Worm (Caenorhabditis elegans) whole organism, mixed stage, embryonic: ENCODE results near the gene smg-3.

Experiments
- M03D4.4 ChIP-seq: sonication (generic microtip); optimal IDR thresholded peaks from 2 replicates; lab custom pipeline; 2017; ENCODE audit warnings: mild to moderate bottlenecking, missing genetic modification characterization, missing compliant biosample characterization
- bed-3 ChIP-seq: fragments of 200-800 bp; sonication (Bioruptor generic); optimal IDR thresholded peaks from 3 replicates; lab custom pipeline; 2018; ENCODE audit warnings: mild to moderate bottlenecking, missing genetic modification characterization, moderate library complexity, missing compliant biosample characterization
- blmp-1 ChIP-seq: fragments of 150-350 bp; optimal IDR thresholded peaks from 2 replicates; lab custom pipeline; 2014; ENCODE audit warnings: missing biosample characterization, missing genetic modification characterization
- ceh-39 ChIP-seq: fragments of 150-350 bp; optimal IDR thresholded peaks from 2 replicates; lab custom pipeline; 2014; ENCODE audit warnings: missing biosample characterization, missing genetic modification characterization
- ceh-43 ChIP-seq: fragments of 200-800 bp; sonication (Bioruptor generic); optimal IDR thresholded peaks from 2 replicates; lab custom pipeline; 2018; ENCODE audit warnings: mild to moderate bottlenecking, missing genetic modification characterization, moderate library complexity, missing compliant biosample characterization
- ceh-83 ChIP-seq: fragments of 200-800 bp; sonication (Bioruptor generic); optimal IDR thresholded peaks from 2 replicates; lab custom pipeline; 2018; ENCODE audit warnings: mild to moderate bottlenecking, missing genetic modification characterization, missing compliant biosample characterization
- ces-1 ChIP-seq: fragments of 150-350 bp; optimal IDR thresholded peaks from 2 replicates; lab custom pipeline; 2014; ENCODE audit warnings: missing biosample characterization, missing genetic modification reagents, missing genetic modification characterization
- cnd-1 ChIP-seq: fragments of 200-800 bp; sonication (Bioruptor generic); optimal IDR thresholded peaks from 2 replicates; lab custom pipeline; 2018; ENCODE audit warnings: mild to moderate bottlenecking, missing genetic modification characterization, missing compliant biosample characterization
- drap-1 ChIP-seq: fragments of 200-800 bp; sonication (Bioruptor generic); optimal IDR thresholded peaks from 3 replicates; lab custom pipeline; 2018; ENCODE audit warnings: mild to moderate bottlenecking, missing genetic modification characterization, missing compliant biosample characterization
- elt-1 ChIP-seq: sonication (generic microtip); optimal IDR thresholded peaks from 2 replicates; lab custom pipeline; 2017; ENCODE audit warnings: missing genetic modification characterization, mild to moderate bottlenecking, missing compliant biosample characterization, antibody characterized with exemption, moderate library complexity, borderline replicate concordance; ENCODE audit not compliant: insufficient read depth
- elt-3 ChIP-seq: fragments of 150-350 bp; optimal IDR thresholded peaks from 2 replicates; lab custom pipeline; 2014; ENCODE audit warnings: missing biosample characterization, missing genetic modification characterization
- ham-2 ChIP-seq: fragments of 200-800 bp; sonication (Bioruptor generic); optimal IDR thresholded peaks from 2 replicates; lab custom pipeline; 2018; ENCODE audit warnings: mild to moderate bottlenecking, missing genetic modification characterization, missing compliant biosample characterization
- hlh-1 ChIP-seq: fragments of 150-350 bp; optimal IDR thresholded peaks from 2 replicates; lab custom pipeline; 2014; ENCODE audit warnings: missing biosample characterization, missing genetic modification reagents, missing genetic modification characterization
- lin-13 ChIP-seq: fragments of 150-350 bp; optimal IDR thresholded peaks from 2 replicates; lab custom pipeline; 2014; ENCODE audit warnings: missing biosample characterization, missing genetic modification characterization
- lin-32 ChIP-seq: fragments of 200-800 bp; sonication (Bioruptor generic); optimal IDR thresholded peaks from 2 replicates; lab custom pipeline; 2018; ENCODE audit warnings: mild to moderate bottlenecking, missing genetic modification characterization, missing compliant biosample characterization
- lsy-2 ChIP-seq: fragments of 150-350 bp; optimal IDR thresholded peaks from 2 replicates; lab custom pipeline; 2014; ENCODE audit warnings: missing biosample characterization, missing genetic modification characterization
- mab-5 ChIP-seq: fragments of 150-350 bp; optimal IDR thresholded peaks from 2 replicates; lab custom pipeline; 2014; ENCODE audit warnings: missing biosample characterization, missing genetic modification characterization
- mep-1 ChIP-seq: fragments of 150-350 bp; optimal IDR thresholded peaks from 2 replicates; lab custom pipeline; 2017; ENCODE audit warnings: missing biosample characterization, missing genetic modification reagents, missing genetic modification characterization, inconsistent platforms
- mls-2 ChIP-seq: sonication (generic microtip); optimal IDR thresholded peaks from 2 replicates; lab custom pipeline; 2016; ENCODE audit warnings: mild to moderate bottlenecking, missing genetic modification characterization, moderate library complexity, missing compliant biosample characterization
- nhr-2 ChIP-seq: fragments of 150-350 bp; optimal IDR thresholded peaks from 2 replicates; lab custom pipeline; 2014; ENCODE audit warnings: missing biosample characterization, missing genetic modification characterization
- nhr-237 ChIP-seq: fragments of 150-350 bp; optimal IDR thresholded peaks from 2 replicates; lab custom pipeline; 2014; ENCODE audit warnings: missing biosample characterization, missing genetic modification characterization
- nhr-76 ChIP-seq: sonication (generic microtip); optimal IDR thresholded peaks from 2 replicates; lab custom pipeline; 2017; ENCODE audit warnings: missing biosample characterization, missing genetic modification characterization
- sem-2 ChIP-seq: fragments of 200-800 bp; sonication (Bioruptor generic); optimal IDR thresholded peaks from 2 replicates; lab custom pipeline; 2018; ENCODE audit warnings: mild to moderate bottlenecking, missing genetic modification characterization, missing compliant biosample characterization
- tbx-8 ChIP-seq: fragments of 200-800 bp; sonication (Bioruptor generic); optimal IDR thresholded peaks from 2 replicates; lab custom pipeline; 2018; ENCODE audit warnings: mild to moderate bottlenecking, missing genetic modification characterization, moderate library complexity, missing compliant biosample characterization
- unc-120 ChIP-seq: sonication (generic microtip); optimal IDR thresholded peaks from 2 replicates; lab custom pipeline; 2017; ENCODE audit warnings: missing genetic modification characterization, missing compliant biosample characterization; ENCODE audit not compliant: poor library complexity, severe bottlenecking
- unc-39 ChIP-seq: fragments of 150-350 bp; optimal IDR thresholded peaks from 2 replicates; lab custom pipeline; 2014; ENCODE audit warnings: missing biosample characterization, missing genetic modification characterization
- unc-62 ChIP-seq: fragments of 150-350 bp; optimal IDR thresholded peaks from 2 replicates; lab custom pipeline; 2014; ENCODE audit warnings: missing biosample characterization, missing genetic modification reagents, missing genetic modification characterization
- zip-8 ChIP-seq: fragments of 150-350 bp; optimal IDR thresholded peaks from 2 replicates; lab custom pipeline; 2014; ENCODE audit warnings: missing biosample characterization, missing genetic modification characterization
- ztf-11 ChIP-seq: fragments of 150-350 bp; optimal IDR thresholded peaks from 2 replicates; lab custom pipeline; 2014; ENCODE audit warnings: missing biosample characterization, missing genetic modification characterization

Gene smg-3

DNA sequence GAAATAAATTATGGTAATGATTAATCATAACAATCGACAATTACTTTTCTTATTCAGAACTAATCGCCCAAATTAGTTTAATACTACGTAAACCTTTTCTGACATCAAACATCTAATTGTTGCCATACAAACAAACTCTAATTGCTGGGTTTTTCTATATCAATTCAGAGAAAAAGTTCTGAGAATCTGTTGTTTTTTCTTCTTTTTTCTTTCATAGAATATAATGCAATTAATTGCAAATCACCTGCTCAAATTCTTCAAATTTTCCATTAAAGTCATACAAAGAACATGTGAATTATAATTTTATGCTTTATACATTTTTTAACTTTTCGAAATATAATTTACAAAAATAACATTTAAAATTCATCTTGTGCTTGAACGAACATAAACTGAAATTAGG, 30.5 kb upstream of the smg-3 start:
- TF ChIP-seq unc-39 (no peak), elt-1 (tag; lab: Kevin White, UChicago) (no peak), nhr-76 (tag; lab: Kevin White, UChicago) (no peak), blmp-1 (no peak), elt-3 (tag; lab: Kevin White, UChicago) (no peak), ceh-39 (tag; lab: Kevin White, UChicago) (no peak), mab-5 (no peak), lsy-2 (no peak), M03D4.4 (tag; lab: Kevin White, UChicago) (no peak)

DNA sequence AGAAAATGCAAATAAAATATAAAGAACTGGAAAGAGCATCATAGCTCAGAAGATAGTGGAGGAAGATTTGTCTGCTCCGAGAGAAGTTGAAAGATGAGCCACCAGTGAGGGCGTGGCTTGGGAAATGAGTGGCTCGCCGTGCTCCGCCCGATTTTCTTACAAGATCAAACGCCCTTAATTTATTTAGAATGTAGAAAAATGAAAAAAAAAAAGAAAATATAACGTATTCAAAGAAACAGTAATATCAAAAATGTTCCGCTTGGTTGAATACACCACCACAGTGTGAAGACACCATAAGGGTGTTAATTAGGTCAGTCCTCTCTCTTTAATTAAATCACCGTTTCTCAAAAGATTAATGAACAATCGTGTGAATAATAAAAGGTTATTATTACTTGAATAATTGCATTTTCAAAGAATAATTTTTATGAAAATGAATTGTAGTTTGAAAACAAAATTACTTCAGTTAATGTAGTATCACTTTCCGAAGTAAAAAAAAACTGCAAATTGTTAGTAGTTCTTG, 29.6 kb upstream of the smg-3 start, which contains the start of gene sfrp-1:
sfrp-1 (minus strand) TSS at position 51 of the 520 bp plus-strand sequence.
- peak; percentile 79 for TF ChIP-seq ces-1 (GFP tag; lab: Kevin White, UChicago)
- TF ChIP-seq mls-2 = no peak
- no peak for TF ChIP-seq nhr-2 (tag; lab: Kevin White, UChicago)
- no peak for TF ChIP-seq mep-1 (tag; lab: Kevin White, UChicago)
- no peak for TF ChIP-seq sem-2 (GFP tag; lab: Kevin White, UChicago)

DNA sequence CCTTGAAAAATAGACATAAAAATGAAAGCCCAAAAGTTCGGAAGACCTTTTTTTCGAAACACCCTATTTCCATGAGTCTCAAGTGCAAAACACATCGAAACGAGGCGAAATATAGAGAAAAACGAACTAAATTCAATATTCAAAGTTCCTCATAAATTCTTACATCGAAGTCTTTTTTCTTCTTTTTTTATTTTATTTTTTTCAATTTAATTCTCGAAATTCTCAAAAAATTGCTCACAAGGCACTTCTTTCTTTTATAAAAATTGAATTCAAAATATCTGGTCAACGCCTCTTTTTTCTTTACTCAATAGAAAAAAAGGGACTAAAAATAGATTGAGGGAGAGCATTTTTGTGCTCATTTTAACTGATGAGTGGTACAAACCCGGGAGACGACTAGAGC, 22.3 kb upstream of the smg-3 start:
- TF ChIP-seq zip-8 (tag; lab: Kevin White, UChicago) (no peak), sem-2 (GFP tag; lab: Kevin White, UChicago) (no peak), ceh-83 (GFP tag; lab: Kevin White, UChicago) (no peak), tbx-8 (GFP tag; lab: Kevin White, UChicago) (no peak), M03D4.4 (tag; lab: Kevin White, UChicago) (no peak)
- TF ChIP-seq, all 35 proteins: peak for 0

DNA sequence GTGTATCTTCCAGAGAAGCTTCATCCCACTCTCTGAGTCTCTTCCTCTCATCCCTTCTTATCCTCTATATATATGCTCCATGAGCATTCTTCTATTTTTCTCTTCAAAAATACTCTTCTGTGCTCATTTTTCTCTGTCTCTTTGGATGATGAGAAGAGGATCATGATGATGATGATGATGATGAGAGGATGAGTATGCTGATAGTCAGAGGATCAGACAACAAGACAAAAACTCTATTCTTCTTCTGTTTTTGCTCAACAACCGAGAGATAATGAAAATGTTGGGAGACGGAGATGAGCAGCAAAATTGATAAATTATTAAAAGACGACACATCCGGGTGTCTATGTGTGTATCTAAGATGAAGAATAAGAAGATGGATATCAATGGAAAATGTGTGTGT, 20.4 kb upstream of the smg-3 start:
- TF ChIP-seq unc-120 (tag; lab: Kevin White, UChicago) = peak; percentile 90
- TF ChIP-seq unc-62 (GFP tag; lab: Kevin White, UChicago) = peak; percentile 82
- peak; percentile 29 for TF ChIP-seq ces-1 (GFP tag; lab: Kevin White, UChicago)
- TF ChIP-seq unc-39 = no peak

DNA sequence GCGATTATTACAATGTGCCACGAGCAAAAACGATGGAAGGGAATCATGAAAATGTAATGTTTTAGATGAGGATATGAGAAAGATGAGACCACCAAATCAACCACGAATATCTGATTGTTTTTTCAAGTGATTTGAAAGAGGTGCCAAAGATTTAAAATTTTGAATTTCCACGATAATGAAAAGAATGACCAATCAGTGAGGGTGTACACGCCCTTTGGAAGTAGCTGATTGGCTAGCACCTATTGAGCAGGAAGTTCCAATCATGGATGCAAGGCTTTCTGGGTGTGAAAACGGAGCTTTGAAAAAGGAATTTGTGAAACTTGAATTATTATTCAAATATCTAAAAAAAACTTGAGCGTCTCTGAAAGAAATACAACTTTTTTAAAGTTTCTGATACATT, 18.7 kb upstream of the smg-3 start:
- TF ChIP-seq tbx-8 (GFP tag; lab: Kevin White, UChicago) (no peak), ham-2 (no peak), lsy-2 (no peak), bed-3 (GFP tag; lab: Kevin White, UChicago) (no peak), lin-13 (no peak), ces-1 (GFP tag; lab: Kevin White, UChicago) (no peak), cnd-1 (tag; lab: Kevin White, UChicago) (no peak), mls-2 (no peak), blmp-1 (no peak), mab-5 (no peak), M03D4.4 (tag; lab: Kevin White, UChicago) (no peak), unc-120 (tag; lab: Kevin White, UChicago) (no peak), lin-32 (GFP tag; lab: Kevin White, UChicago) (no peak), zip-8 (tag; lab: Kevin White, UChicago) (no peak), nhr-237 (tag; lab: Kevin White, UChicago) (no peak), hlh-1 (tag; lab: Kevin White, UChicago) (no peak), unc-39 (no peak), unc-62 (GFP tag; lab: Kevin White, UChicago) (no peak)

DNA sequence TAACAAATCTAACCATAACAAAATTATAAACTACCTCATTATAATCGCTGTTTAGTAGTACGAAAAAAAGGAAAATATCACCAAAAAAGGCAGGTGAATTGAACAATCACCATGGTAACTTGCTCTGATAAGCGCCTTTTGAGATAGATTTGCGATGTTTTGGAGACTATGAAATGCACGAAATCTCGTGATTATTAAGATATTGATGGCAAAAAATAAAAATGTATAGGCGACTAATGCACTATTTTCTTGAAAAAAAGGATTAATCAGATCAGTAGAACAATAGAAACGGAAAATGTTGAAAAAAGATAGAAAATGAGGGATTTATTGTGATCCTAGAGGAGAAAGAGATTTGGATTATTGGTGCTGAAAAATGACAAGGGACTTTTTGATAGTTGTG, 15.7 kb upstream of the smg-3 start:
- TF ChIP-seq ceh-43 (GFP tag; lab: Kevin White, UChicago) = no peak
- no peak for TF ChIP-seq elt-1 (tag; lab: Kevin White, UChicago)
- no peak for TF ChIP-seq sem-2 (GFP tag; lab: Kevin White, UChicago)
- no peak for TF ChIP-seq drap-1 (GFP tag; lab: Kevin White, UChicago)
- TF ChIP-seq nhr-2 (tag; lab: Kevin White, UChicago) = no peak
- TF ChIP-seq ceh-83 (GFP tag; lab: Kevin White, UChicago) = no peak
- TF ChIP-seq lsy-2 = no peak
- TF ChIP-seq unc-62 (GFP tag; lab: Kevin White, UChicago) = no peak
- no peak for TF ChIP-seq unc-120 (tag; lab: Kevin White, UChicago)
- TF ChIP-seq M03D4.4 (tag; lab: Kevin White, UChicago) = no peak
- no peak for TF ChIP-seq elt-3 (tag; lab: Kevin White, UChicago)
- TF ChIP-seq ztf-11 = no peak
